Fruit fly (Drosophila melanogaster) whole organism, embryonic: ENCODE measurements around the gene CG17239.

Source experiments
- Abd-B ChIP-seq: fragments of 200-800 bp; sonication (Bioruptor generic); optimal IDR thresholded peaks from 2 replicates; lab custom pipeline; 2018; ENCODE audit warnings: missing biosample characterization, mild to moderate bottlenecking, missing genetic modification characterization, moderate library complexity
- Atf6 ChIP-seq: fragments of 200-800 bp; sonication (Bioruptor generic); IDR thresholded peaks from 2 replicates; pipeline ENCODE4 v1.3.6; 2022; ENCODE audit warnings: missing biosample characterization, missing genetic modification characterization
- B-H1 ChIP-seq: fragments of 200-800 bp; sonication (Bioruptor generic); IDR thresholded peaks from 3 replicates; pipeline ENCODE4 v1.3.6; 2022; ENCODE audit warnings: missing biosample characterization, missing genetic modification characterization
- Bgb ChIP-seq: fragments of 200-800 bp; sonication (Bioruptor generic); IDR thresholded peaks from 2 replicates; pipeline ENCODE4 v1.3.6; 2022; ENCODE audit warnings: missing biosample characterization, missing genetic modification characterization; ENCODE audit not compliant: partially characterized antibody
- CG11696 ChIP-seq: fragments of 200-800 bp; sonication (Bioruptor generic); IDR thresholded peaks from 2 replicates; pipeline ENCODE4 v1.3.6; 2022; ENCODE audit warnings: missing biosample characterization, missing genetic modification characterization
- CG12236 ChIP-seq: fragments of 200-800 bp; sonication (Bioruptor generic); optimal IDR thresholded peaks from 2 replicates; lab custom pipeline; 2016; ENCODE audit warnings: missing biosample characterization, missing genetic modification characterization
- CG13296 ChIP-seq: fragments of 200-800 bp; sonication (Bioruptor generic); optimal IDR thresholded peaks from 3 replicates; lab custom pipeline; 2018; ENCODE audit warnings: missing biosample characterization, mild to moderate bottlenecking, missing genetic modification characterization
- CG14710 ChIP-seq: fragments of 200-800 bp; sonication (Bioruptor generic); optimal IDR thresholded peaks from 3 replicates; lab custom pipeline; 2019; ENCODE audit warnings: missing biosample characterization, mild to moderate bottlenecking, missing genetic modification characterization, moderate library complexity
- CG1647 ChIP-seq: fragments of 200-800 bp; sonication (Bioruptor generic); optimal IDR thresholded peaks from 3 replicates; lab custom pipeline; 2016; ENCODE audit warnings: missing biosample characterization, missing genetic modification characterization
- CG17829 ChIP-seq: fragments of 200-800 bp; optimal IDR thresholded peaks from 2 replicates; lab custom pipeline; 2019; ENCODE audit warnings: missing biosample characterization, mild to moderate bottlenecking, missing genetic modification characterization, moderate library complexity
- CG17912 ChIP-seq: fragments of 200-800 bp; sonication (Bioruptor generic); optimal IDR thresholded peaks from 2 replicates; lab custom pipeline; 2018; ENCODE audit warnings: missing biosample characterization, mild to moderate bottlenecking, missing genetic modification characterization
- CG2678 ChIP-seq: fragments of 200-800 bp; sonication (Bioruptor generic); optimal IDR thresholded peaks from 3 replicates; lab custom pipeline; 2019; ENCODE audit warnings: missing biosample characterization, mild to moderate bottlenecking, missing genetic modification characterization, moderate library complexity
- CG32532 ChIP-seq: fragments of 200-800 bp; sonication (Bioruptor generic); IDR thresholded peaks from 2 replicates; pipeline ENCODE4 v1.3.6; 2022; ENCODE audit warnings: missing biosample characterization, missing genetic modification characterization
- CG6791 ChIP-seq: fragments of 200-800 bp; sonication (Bioruptor generic); IDR thresholded peaks from 3 replicates; pipeline ENCODE4 v1.3.6; 2022; ENCODE audit warnings: missing biosample characterization, missing genetic modification characterization; ENCODE audit not compliant: partially characterized antibody
- CG9876 ChIP-seq: fragments of 200-800 bp; sonication (Bioruptor generic); optimal IDR thresholded peaks from 2 replicates; lab custom pipeline; 2016; ENCODE audit warnings: missing biosample characterization, missing genetic modification characterization
- Dad ChIP-seq: fragments of 200-800 bp; sonication (Bioruptor generic); optimal IDR thresholded peaks from 3 replicates; lab custom pipeline; 2016; ENCODE audit warnings: missing biosample characterization, missing genetic modification characterization
- Deaf1 ChIP-seq: fragments of 200-800 bp; optimal IDR thresholded peaks from 3 replicates; lab custom pipeline; 2019; ENCODE audit warnings: missing biosample characterization, mild to moderate bottlenecking, missing genetic modification characterization, moderate library complexity
- Elba2 ChIP-seq: fragments of 200-800 bp; sonication (Bioruptor generic); optimal IDR thresholded peaks from 3 replicates; lab custom pipeline; 2016; ENCODE audit warnings: missing biosample characterization, missing genetic modification characterization
- Fer1 ChIP-seq: fragments of 200-800 bp; sonication (Bioruptor generic); optimal IDR thresholded peaks from 2 replicates; lab custom pipeline; 2017; ENCODE audit warnings: missing biosample characterization, mild to moderate bottlenecking, missing genetic modification characterization
- HLH4C ChIP-seq: fragments of 200-800 bp; sonication (Bioruptor generic); IDR thresholded peaks from 3 replicates; pipeline ENCODE4 v1.3.6; 2022; ENCODE audit warnings: missing biosample characterization, missing genetic modification characterization; ENCODE audit not compliant: partially characterized antibody
- MBD-R2 ChIP-seq: fragments of 200-800 bp; sonication (Bioruptor generic); IDR thresholded peaks from 2 replicates; pipeline ENCODE4 v1.3.6; 2022; ENCODE audit warnings: missing biosample characterization, missing genetic modification characterization
- Med ChIP-seq: fragments of 200-800 bp; sonication (Bioruptor generic); peaks from one replicate; lab custom pipeline; 2016; ENCODE audit warnings: missing biosample characterization, missing genetic modification characterization, mild to moderate bottlenecking, inconsistent platforms, moderate library complexity
- Opbp ChIP-seq: fragments of 200-800 bp; sonication (Bioruptor generic); IDR thresholded peaks from 3 replicates; pipeline ENCODE4 v1.3.6; 2022; ENCODE audit warnings: missing biosample characterization, missing genetic modification characterization; ENCODE audit not compliant: partially characterized antibody
- Pdp1 ChIP-seq, 2 experiments: fragments of 200-800 bp; sonication (Bioruptor generic); optimal IDR thresholded peaks; 3 replicates each; lab custom pipeline; 2016; ENCODE audit warnings: missing biosample characterization in 2 of 2, missing genetic modification characterization in 2 of 2, mild to moderate bottlenecking in 1 of 2, moderate library complexity in 1 of 2
- Side ChIP-seq: fragments of 200-800 bp; sonication (Bioruptor generic); optimal IDR thresholded peaks from 2 replicates; lab custom pipeline; 2016; ENCODE audit warnings: missing biosample characterization, missing genetic modification characterization
- corto ChIP-seq: fragments of 200-800 bp; sonication (Bioruptor generic); optimal IDR thresholded peaks from 2 replicates; lab custom pipeline; 2016; ENCODE audit warnings: missing biosample characterization, mild to moderate bottlenecking, missing genetic modification characterization, moderate library complexity
- crp ChIP-seq, 2 experiments: fragments of 200-800 bp; sonication (Bioruptor generic); optimal IDR thresholded peaks; 2 replicates in 1 of 2; 3 replicates in 1 of 2; lab custom pipeline; 2017; ENCODE audit warnings: missing biosample characterization in 2 of 2, missing genetic modification characterization in 2 of 2, mild to moderate bottlenecking in 1 of 2, moderate library complexity in 1 of 2
- cwo ChIP-seq: fragments of 200-800 bp; sonication (Bioruptor generic); optimal IDR thresholded peaks from 3 replicates; lab custom pipeline; 2017; ENCODE audit warnings: missing biosample characterization, missing genetic modification characterization, mild to moderate bottlenecking, moderate library complexity, missing genetic modification reagents
- ewg ChIP-seq: fragments of 200-800 bp; sonication (Bioruptor generic); optimal IDR thresholded peaks from 3 replicates; lab custom pipeline; 2017; ENCODE audit warnings: mild to moderate bottlenecking, missing biosample characterization, missing genetic modification reagents, missing genetic modification characterization
- hkb ChIP-seq, 2 experiments: fragments of 200-800 bp in 1 of 2; fragments of >200 bp in 1 of 2; sonication (Bioruptor generic) in 1 of 2; IDR thresholded peaks in 1 of 2; optimal IDR thresholded peaks in 1 of 2; 2 replicates each; pipeline versions ENCODE4 v1.3.6 to Lab custom; 2017 to 2022; ENCODE audit warnings: missing biosample characterization in 1 of 2, missing genetic modification characterization in 1 of 2
- ken ChIP-seq: fragments of 200-800 bp; sonication (Bioruptor generic); IDR thresholded peaks from 3 replicates; pipeline ENCODE4 v1.3.6; 2022; ENCODE audit warnings: missing biosample characterization, missing genetic modification characterization
- maf-S ChIP-seq: fragments of 200-800 bp; sonication (Bioruptor generic); optimal IDR thresholded peaks from 2 replicates; lab custom pipeline; 2016; ENCODE audit warnings: missing biosample characterization, missing genetic modification characterization
- ranshi ChIP-seq: fragments of 200-800 bp; sonication (Bioruptor generic); IDR thresholded peaks from 2 replicates; pipeline ENCODE4 v1.3.6; 2022; ENCODE audit warnings: missing biosample characterization, missing genetic modification characterization
- sens ChIP-seq: fragments of 200-800 bp; sonication (Bioruptor generic); peaks from one replicate; lab custom pipeline; 2016; ENCODE audit warnings: missing biosample characterization, missing genetic modification characterization
- sna ChIP-seq: fragments of 200-800 bp; sonication (Bioruptor generic); IDR thresholded peaks from 2 replicates; pipeline ENCODE4 v1.3.6; 2022; ENCODE audit warnings: missing biosample characterization, missing genetic modification characterization; ENCODE audit not compliant: partially characterized antibody
- sug ChIP-seq: fragments of 200-800 bp; optimal IDR thresholded peaks from 2 replicates; lab custom pipeline; 2019; ENCODE audit warnings: missing biosample characterization, mild to moderate bottlenecking, missing genetic modification characterization, moderate library complexity
- tio ChIP-seq: fragments of 200-800 bp; sonication (Bioruptor generic); optimal IDR thresholded peaks from 2 replicates; lab custom pipeline; 2017; ENCODE audit warnings: missing biosample characterization, missing genetic modification characterization, inconsistent platforms
- ttk ChIP-seq: fragments of 200-800 bp; sonication (Bioruptor generic); IDR thresholded peaks from 2 replicates; pipeline ENCODE4 v2.1.2; 2022; ENCODE audit warnings: missing biosample characterization, missing genetic modification characterization
- unc-4 ChIP-seq: fragments of 200-800 bp; sonication (Bioruptor generic); IDR thresholded peaks from 2 replicates; pipeline ENCODE4 v1.3.6; 2022; ENCODE audit warnings: missing biosample characterization, missing genetic modification characterization; ENCODE audit not compliant: partially characterized antibody
- zf30C ChIP-seq: fragments of 200-800 bp; sonication (Bioruptor generic); optimal IDR thresholded peaks from 3 replicates; lab custom pipeline; 2018; ENCODE audit warnings: missing biosample characterization, mild to moderate bottlenecking, missing genetic modification characterization

Gene CG17239

DNA sequence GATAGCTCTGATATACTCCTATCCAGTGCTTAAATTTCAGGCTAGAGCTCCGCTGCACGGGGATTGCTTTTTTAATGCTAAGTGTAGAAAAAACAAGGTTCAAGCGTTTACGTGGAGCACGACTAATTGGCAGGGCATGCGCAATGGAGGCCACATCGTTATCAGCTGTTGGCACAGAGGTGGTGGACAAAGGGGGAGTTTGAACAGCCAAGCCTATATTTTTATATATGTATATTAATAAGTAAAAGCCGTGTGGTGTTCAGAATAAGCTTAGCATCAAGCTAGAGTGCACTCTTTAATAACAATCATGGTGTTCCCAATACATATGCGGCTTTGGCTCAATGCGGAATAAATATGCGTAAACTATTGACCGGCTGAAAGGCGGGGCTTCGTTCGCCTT, 39.7 kb downstream of the CG17239 start, which contains the start of gene CG15385 (continued):
- TF ChIP-seq tio (GFP tag; lab: Kevin White, UChicago) = no peak
- no peak for TF ChIP-seq Dad (GFP tag; lab: Kevin White, UChicago)
- peak in 1 of 2 experiments; percentile 68 for TF ChIP-seq crp (GFP tag; optimal IDR thresholded peaks at IDR 0.05; lab: Kevin White, UChicago)
- TF ChIP-seq B-H1 (GFP tag; lab: Robert Waterston, UW) = no peak
- peak; percentile 96 for TF ChIP-seq ewg (GFP tag; lab: Kevin White, UChicago)
- TF ChIP-seq, all 482 proteins: peak for 6

DNA sequence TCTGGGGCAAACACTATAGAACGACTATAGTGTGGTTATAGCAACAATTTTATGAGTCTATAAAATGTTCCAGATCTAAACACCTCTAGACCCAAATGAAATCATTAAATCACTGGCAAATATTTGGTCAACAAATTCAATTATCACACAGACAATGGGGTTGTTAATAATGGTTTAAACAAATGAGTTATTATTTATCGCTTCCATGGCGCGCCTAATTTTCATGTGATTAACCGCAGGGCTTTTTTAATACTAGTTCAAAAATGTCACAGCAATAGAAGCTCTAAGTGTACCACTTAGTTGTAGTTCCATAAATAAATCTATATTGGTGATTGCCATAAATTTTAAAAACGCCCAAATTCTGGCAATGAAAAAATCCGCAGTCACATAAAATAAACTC, 43.1 kb downstream of the CG17239 start, which contains the start of gene CG33124:
CG33124 (minus strand) TSS at position 101 of the 400 bp plus-strand sequence.
- TF ChIP-seq CG13296 (GFP tag; lab: Kevin White, UChicago) (peak; percentile 3), Side (no peak), Med (GFP tag; lab: Kevin White, UChicago) (peak; percentile 7), CG2678 (tag; lab: Kevin White, UChicago) (peak; percentile 28), Elba2 (GFP tag; lab: Kevin White, UChicago) (no peak), maf-S (no peak)

DNA sequence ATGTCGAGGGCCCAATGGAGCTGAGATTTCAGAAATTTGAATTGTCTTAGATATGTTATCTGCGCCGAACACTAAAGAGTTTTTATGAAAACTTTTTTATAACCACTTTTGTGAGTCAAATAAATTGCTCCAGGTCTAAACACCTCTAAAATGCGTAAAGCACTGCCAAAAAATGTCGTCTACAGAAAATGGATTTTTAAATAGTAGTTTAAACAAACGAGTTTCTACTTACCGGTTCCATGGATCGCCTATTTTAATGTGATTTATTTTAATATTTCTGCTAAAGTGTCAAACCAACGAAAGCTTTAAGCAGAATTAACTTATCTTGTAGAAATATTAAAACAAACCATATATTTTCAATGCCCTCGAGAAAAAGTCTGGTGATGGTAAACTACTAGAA, 46.1 kb downstream of the CG17239 start, which contains the start of gene CG31668:
CG31668 (minus strand) TSS at position 101 of the 400 bp plus-strand sequence.
- TF ChIP-seq sens = peak; percentile 62
- no peak for TF ChIP-seq Pdp1 (GFP tag; optimal IDR thresholded peaks at IDR 0.05; lab: Kevin White, UChicago)

DNA sequence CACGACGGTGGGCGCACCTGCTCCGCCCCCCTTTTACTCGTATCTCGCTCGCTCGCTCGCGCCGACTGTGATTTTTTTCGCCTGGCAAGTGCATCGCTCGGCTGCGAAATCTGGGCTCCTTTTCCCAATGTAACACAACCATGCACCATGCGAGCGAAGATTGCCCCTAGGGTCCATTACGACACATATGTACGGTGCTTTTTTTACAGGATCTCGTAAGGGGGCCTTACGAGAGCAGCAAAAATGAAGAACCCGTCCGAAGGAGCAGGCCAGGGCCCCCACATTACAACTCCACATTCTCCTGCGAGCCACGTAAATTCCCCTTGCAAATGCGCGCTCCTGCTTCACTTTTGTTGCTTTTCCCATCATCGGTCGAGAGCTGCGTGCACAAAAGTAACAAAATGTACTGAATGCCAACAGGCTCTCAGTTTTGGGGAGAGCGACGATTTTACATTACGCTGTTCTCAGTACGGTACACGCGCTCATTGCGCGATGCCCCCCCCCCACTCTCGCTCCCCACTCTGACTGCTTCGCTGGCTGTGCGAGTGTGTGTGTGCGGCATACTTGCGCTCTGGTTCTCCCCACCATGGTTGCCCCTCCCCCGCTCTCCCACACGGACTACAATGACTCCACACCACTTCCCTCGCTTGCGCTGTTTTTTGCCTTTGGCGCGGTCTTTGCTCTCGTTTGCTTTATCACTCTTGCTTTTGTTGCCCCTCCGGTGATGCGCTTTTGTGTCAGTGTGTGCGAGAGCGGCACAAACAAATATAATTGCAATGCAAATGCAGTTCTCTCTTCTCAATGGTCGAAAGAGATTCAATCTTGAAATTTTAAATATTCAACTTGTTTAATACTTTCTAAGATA, 49.1 kb downstream of the CG17239 start:
- TF ChIP-seq CG17829 (tag; lab: Kevin White, UChicago) (no peak), Abd-B (GFP tag; lab: Kevin White, UChicago) (peak; percentile 21), Opbp (GFP tag; lab: Robert Waterston, UW) (peak; percentile 64), CG11696 (GFP tag; lab: Robert Waterston, UW) (0 out of 2 replicates have a peak, but pooled peaks have one; percentile 23), unc-4 (peak; percentile 30; the same call in 1 of the 2 replicates), ken (GFP tag; lab: Robert Waterston, UW) (peak; percentile 4; the same call in 1 of the 3 replicates), CG1647 (GFP tag; lab: Kevin White, UChicago) (peak; percentile 8), Fer1 (no peak), CG6791 (GFP tag; lab: Robert Waterston, UW) (peak; percentile 50; the same call in 1 of the 3 replicates), CG32532 (GFP tag; lab: Robert Waterston, UW) (peak; percentile 45; the same call in 1 of the 2 replicates), CG12236 (GFP tag; lab: Kevin White, UChicago) (no peak), HLH4C (GFP tag; lab: Robert Waterston, UW) (peak; percentile 34; the same call in 2 of the 3 replicates), CG17912 (GFP tag; lab: Kevin White, UChicago) (no peak), sens (peak; percentile 46), hkb (optimal IDR thresholded peaks at IDR 0.05; lab: Kevin White, UChicago) (no peak), hkb (GFP tag; IDR thresholded peaks at IDR 0.05; lab: Robert Waterston, UW) (0 out of 2 replicates have a peak, but pooled peaks have one; percentile 33), sug (tag; lab: Kevin White, UChicago) (peak; percentile 34), Atf6 (GFP tag; lab: Robert Waterston, UW) (0 out of 2 replicates have a peak, but pooled peaks have one; percentile 17), CG14710 (no peak), B-H1 (GFP tag; lab: Robert Waterston, UW) (no peak; the same call in 2 of the 3 replicates), Bgb (GFP tag; lab: Robert Waterston, UW) (peak; percentile 66), CG9876 (GFP tag; lab: Kevin White, UChicago) (no peak), ranshi (peak; percentile 27; the same call in 1 of the 2 replicates), sna (GFP tag; lab: Robert Waterston, UW) (peak; percentile 38; the same call in 1 of the 2 replicates), zf30C (GFP tag; lab: Kevin White, UChicago) (no peak), ttk (GFP tag; lab: Robert Waterston, UW) (0 out of 2 replicates have a peak, but pooled peaks have one; percentile 35), MBD-R2 (GFP tag; lab: Robert Waterston, UW) (peak; percentile 22; the same call in 1 of the 2 replicates), cwo (peak; percentile 8), corto (GFP tag; lab: Kevin White, UChicago) (peak; percentile 14), Deaf1 (tag; lab: Kevin White, UChicago) (peak; percentile 53)
